Fruit fly (Drosophila melanogaster) whole organism, embryonic: ENCODE measurements around the gene CG6983.
A peak's percentile ranks its signal among the peaks of the same experiment; 100 is the strongest.

Experiments
- Abd-B ChIP-seq: fragments of 200-800 bp; sonication (Bioruptor generic); optimal IDR thresholded peaks from 2 replicates; lab custom pipeline; 2018; ENCODE audit warnings: missing biosample characterization, mild to moderate bottlenecking, missing genetic modification characterization, moderate library complexity
- Atf6 ChIP-seq: fragments of 200-800 bp; sonication (Bioruptor generic); IDR thresholded peaks from 2 replicates; pipeline ENCODE4 v1.3.6; 2022; ENCODE audit warnings: missing biosample characterization, missing genetic modification characterization
- BEAF-32 ChIP-seq: fragments of 200-800 bp; sonication (Bioruptor generic); optimal IDR thresholded peaks from 3 replicates; lab custom pipeline; 2017; ENCODE audit warnings: missing biosample characterization, missing genetic modification characterization, mild to moderate bottlenecking, moderate library complexity, missing genetic modification reagents
- CG10543 ChIP-seq: fragments of 200-800 bp; sonication (Bioruptor generic); optimal IDR thresholded peaks from 3 replicates; lab custom pipeline; 2017; ENCODE audit warnings: missing biosample characterization, mild to moderate bottlenecking, missing genetic modification characterization, moderate library complexity
- CG10959 ChIP-seq: fragments of 200-800 bp; sonication (Bioruptor generic); IDR thresholded peaks from 2 replicates; pipeline ENCODE4 v1.3.6; 2022; ENCODE audit warnings: missing biosample characterization, missing genetic modification characterization
- CG11085 ChIP-seq: fragments of 200-800 bp; sonication (Bioruptor generic); IDR thresholded peaks from 2 replicates; pipeline ENCODE4 v1.3.6; 2022; ENCODE audit warnings: missing biosample characterization, missing genetic modification characterization
- CG11456 ChIP-seq: fragments of 200-800 bp; sonication (Bioruptor generic); IDR thresholded peaks from 3 replicates; pipeline ENCODE4 v1.3.6; 2022; ENCODE audit warnings: missing biosample characterization, missing genetic modification characterization
- CG15269 ChIP-seq: fragments of 200-800 bp; sonication (Bioruptor generic); optimal IDR thresholded peaks from 2 replicates; lab custom pipeline; 2018; ENCODE audit warnings: missing biosample characterization, mild to moderate bottlenecking, missing genetic modification characterization, moderate library complexity
- CG15479 ChIP-seq: fragments of 200-800 bp; sonication (Bioruptor generic); optimal IDR thresholded peaks from 3 replicates; lab custom pipeline; 2019; ENCODE audit warnings: missing biosample characterization, mild to moderate bottlenecking, missing genetic modification characterization, moderate library complexity
- CG1603 ChIP-seq: fragments of 200-800 bp; sonication (Bioruptor generic); optimal IDR thresholded peaks from 2 replicates; lab custom pipeline; 2019; ENCODE audit warnings: missing biosample characterization, mild to moderate bottlenecking, missing genetic modification characterization, moderate library complexity
- CG17912 ChIP-seq: fragments of 200-800 bp; sonication (Bioruptor generic); optimal IDR thresholded peaks from 2 replicates; lab custom pipeline; 2018; ENCODE audit warnings: missing biosample characterization, mild to moderate bottlenecking, missing genetic modification characterization
- CG18599 ChIP-seq: fragments of 200-800 bp; sonication (Bioruptor generic); optimal IDR thresholded peaks from 3 replicates; lab custom pipeline; 2017; ENCODE audit warnings: missing biosample characterization, missing genetic modification characterization, mild to moderate bottlenecking, moderate library complexity, missing genetic modification reagents
- CG2199 ChIP-seq: fragments of 200-800 bp; sonication (Bioruptor generic); IDR thresholded peaks from 3 replicates; pipeline ENCODE4 v1.3.6; 2022; ENCODE audit warnings: missing biosample characterization, missing genetic modification characterization
- CG42726 ChIP-seq: fragments of 200-800 bp; sonication (Bioruptor generic); IDR thresholded peaks from 2 replicates; pipeline ENCODE4 v1.3.6; 2022; ENCODE audit warnings: missing biosample characterization, missing genetic modification characterization; ENCODE audit not compliant: partially characterized antibody
- CG4404 ChIP-seq: fragments of 200-800 bp; sonication (Bioruptor generic); IDR thresholded peaks from 2 replicates; pipeline ENCODE4 v1.3.6; 2022; ENCODE audit warnings: missing biosample characterization, missing genetic modification characterization
- CG6791 ChIP-seq: fragments of 200-800 bp; sonication (Bioruptor generic); IDR thresholded peaks from 3 replicates; pipeline ENCODE4 v1.3.6; 2022; ENCODE audit warnings: missing biosample characterization, missing genetic modification characterization; ENCODE audit not compliant: partially characterized antibody
- Chrac-16 ChIP-seq: fragments of 200-800 bp; sonication (Bioruptor generic); optimal IDR thresholded peaks from 3 replicates; lab custom pipeline; 2016; ENCODE audit warnings: missing biosample characterization, missing genetic modification characterization
- Dbx ChIP-seq: fragments of 200-800 bp; sonication (Bioruptor generic); IDR thresholded peaks from 3 replicates; pipeline ENCODE4 v1.3.6; 2022; ENCODE audit warnings: missing biosample characterization, missing genetic modification characterization
- Doc2 ChIP-seq: fragments of 200-800 bp; sonication (Bioruptor generic); IDR thresholded peaks from 2 replicates; pipeline ENCODE4 v1.3.6; 2022; ENCODE audit warnings: missing biosample characterization, missing genetic modification characterization
- Fer2 ChIP-seq: fragments of 200-800 bp; sonication (Bioruptor generic); optimal IDR thresholded peaks from 2 replicates; lab custom pipeline; 2018; ENCODE audit warnings: missing biosample characterization, mild to moderate bottlenecking, missing genetic modification characterization, moderate library complexity
- GATAe ChIP-seq: fragments of 200-800 bp; sonication (Bioruptor generic); conservative IDR thresholded peaks from 2 replicates; pipeline ENCODE4 v1.3.6; 2022; ENCODE audit warnings: missing biosample characterization, missing genetic modification characterization
- Gug ChIP-seq: fragments of 200-800 bp; sonication (Bioruptor generic); IDR thresholded peaks from 4 replicates; pipeline ENCODE4 v1.3.6; 2022; ENCODE audit warnings: missing biosample characterization, missing genetic modification characterization
- HLH3B ChIP-seq: fragments of 200-800 bp; sonication (Bioruptor generic); IDR thresholded peaks from 2 replicates; pipeline ENCODE4 v1.3.6; 2022; ENCODE audit warnings: missing biosample characterization, missing genetic modification characterization
- HLHmδ ChIP-seq: fragments of 200-800 bp; sonication (Bioruptor generic); optimal IDR thresholded peaks from 2 replicates; lab custom pipeline; 2018; ENCODE audit warnings: missing biosample characterization, mild to moderate bottlenecking, missing genetic modification characterization, moderate library complexity
- Oli ChIP-seq: fragments of 200-800 bp; sonication (Bioruptor generic); optimal IDR thresholded peaks from 2 replicates; lab custom pipeline; 2018; ENCODE audit warnings: missing biosample characterization, mild to moderate bottlenecking, missing genetic modification characterization, moderate library complexity
- Rfx ChIP-seq: fragments of 200-800 bp; sonication (Bioruptor generic); IDR thresholded peaks from 2 replicates; pipeline ENCODE4 v1.3.6; 2022; ENCODE audit warnings: missing biosample characterization, missing genetic modification characterization
- Scr ChIP-seq: fragments of 200-800 bp; sonication (Bioruptor generic); IDR thresholded peaks from 2 replicates; pipeline ENCODE4 v1.3.6; 2022; ENCODE audit warnings: missing biosample characterization, missing genetic modification characterization; ENCODE audit not compliant: partially characterized antibody
- cad ChIP-seq: fragments of >200 bp; optimal IDR thresholded peaks from 2 replicates; lab custom pipeline; 2017; ENCODE audit warnings: missing biosample characterization, missing genetic modification characterization
- cato ChIP-seq: fragments of 200-800 bp; sonication (Bioruptor generic); optimal IDR thresholded peaks from 2 replicates; lab custom pipeline; 2016; ENCODE audit warnings: missing biosample characterization, missing genetic modification characterization, borderline replicate concordance
- chm ChIP-seq: fragments of 200-800 bp; sonication (Bioruptor generic); IDR thresholded peaks from 2 replicates; pipeline ENCODE4 v1.3.6; 2022; ENCODE audit warnings: missing biosample characterization, missing genetic modification characterization
- corto ChIP-seq: fragments of 200-800 bp; sonication (Bioruptor generic); optimal IDR thresholded peaks from 2 replicates; lab custom pipeline; 2016; ENCODE audit warnings: missing biosample characterization, mild to moderate bottlenecking, missing genetic modification characterization, moderate library complexity
- crc ChIP-seq: fragments of 200-800 bp; sonication (Bioruptor generic); optimal IDR thresholded peaks from 2 replicates; lab custom pipeline; 2016; ENCODE audit warnings: missing biosample characterization, missing genetic modification characterization
- dimm ChIP-seq: fragments of 200-800 bp; sonication (Bioruptor generic); IDR thresholded peaks from 2 replicates; pipeline ENCODE4 v1.3.6; 2022; ENCODE audit warnings: missing biosample characterization, missing genetic modification characterization
- exex ChIP-seq: fragments of 200-800 bp; sonication (Bioruptor generic); optimal IDR thresholded peaks from 4 replicates; lab custom pipeline; 2018; ENCODE audit warnings: missing biosample characterization, mild to moderate bottlenecking, missing genetic modification characterization, moderate library complexity
- fd102C ChIP-seq: fragments of 200-800 bp; sonication (Bioruptor generic); optimal IDR thresholded peaks from 2 replicates; lab custom pipeline; 2018; ENCODE audit warnings: missing biosample characterization, mild to moderate bottlenecking, missing genetic modification characterization, moderate library complexity
- gfzf ChIP-seq: fragments of 200-800 bp; sonication (Bioruptor generic); optimal IDR thresholded peaks from 2 replicates; lab custom pipeline; 2016; ENCODE audit warnings: missing biosample characterization, mild to moderate bottlenecking, missing genetic modification characterization, moderate library complexity
- grn ChIP-seq: fragments of 200-800 bp; sonication (Bioruptor generic); optimal IDR thresholded peaks from 3 replicates; lab custom pipeline; 2017; ENCODE audit warnings: missing biosample characterization, missing genetic modification characterization
- h ChIP-seq: fragments of >200 bp; optimal IDR thresholded peaks from 2 replicates; lab custom pipeline; 2017
- ham ChIP-seq: fragments of 200-800 bp; sonication (Bioruptor generic); IDR thresholded peaks from 2 replicates; pipeline ENCODE4 v1.3.6; 2022; ENCODE audit warnings: missing biosample characterization, missing genetic modification characterization
- her ChIP-seq: fragments of 200-800 bp; sonication (Bioruptor generic); optimal IDR thresholded peaks from 2 replicates; lab custom pipeline; 2016; ENCODE audit warnings: missing biosample characterization, missing genetic modification characterization
- maf-S ChIP-seq: fragments of 200-800 bp; sonication (Bioruptor generic); optimal IDR thresholded peaks from 2 replicates; lab custom pipeline; 2016; ENCODE audit warnings: missing biosample characterization, missing genetic modification characterization
- psq ChIP-seq: fragments of 200-800 bp; sonication (Bioruptor generic); optimal IDR thresholded peaks from 2 replicates; lab custom pipeline; 2017; ENCODE audit warnings: missing biosample characterization, missing genetic modification characterization
- run ChIP-seq: fragments of 200-800 bp; sonication (Bioruptor generic); optimal IDR thresholded peaks from 3 replicates; lab custom pipeline; 2018; ENCODE audit warnings: missing biosample characterization, mild to moderate bottlenecking, missing genetic modification characterization
- sens-2 ChIP-seq: fragments of 200-800 bp; sonication (Bioruptor generic); IDR thresholded peaks from 2 replicates; pipeline ENCODE4 v1.3.6; 2022; ENCODE audit warnings: missing biosample characterization, missing genetic modification characterization
- slbo ChIP-seq: fragments of 200-800 bp; sonication (Bioruptor generic); IDR thresholded peaks from 2 replicates; pipeline ENCODE4 v1.3.6; 2022; ENCODE audit warnings: missing biosample characterization, missing genetic modification characterization
- sob ChIP-seq: fragments of 200-800 bp; sonication (Bioruptor generic); IDR thresholded peaks from 2 replicates; pipeline ENCODE4 v1.3.6; 2022; ENCODE audit warnings: missing biosample characterization, missing genetic modification characterization
- vfl ChIP-seq: fragments of 200-800 bp; sonication (Bioruptor generic); optimal IDR thresholded peaks from 2 replicates; lab custom pipeline; 2016; ENCODE audit warnings: missing biosample characterization, missing genetic modification characterization
- vvl ChIP-seq: fragments of 200-800 bp; sonication (Bioruptor generic); IDR thresholded peaks from 2 replicates; pipeline ENCODE4 v1.3.6; 2022; ENCODE audit warnings: missing biosample characterization, missing genetic modification characterization
- zen ChIP-seq: fragments of 200-800 bp; sonication (Bioruptor generic); optimal IDR thresholded peaks from 3 replicates; lab custom pipeline; 2018; ENCODE audit warnings: missing biosample characterization, mild to moderate bottlenecking, missing genetic modification characterization, moderate library complexity

Gene CG6983

dm6 chr3L:8453443-8454360, 4.5 kb upstream of the CG6983 start (continued):
- TF ChIP-seq CG18599 (GFP tag; lab: Kevin White, UChicago) = peak; percentile 23
- TF ChIP-seq HLH3B (GFP tag; lab: Robert Waterston, UW) = no peak
- TF ChIP-seq fd102C (GFP tag; lab: Kevin White, UChicago) = no peak
- no peak for TF ChIP-seq vfl (GFP tag; lab: Kevin White, UChicago)
- TF ChIP-seq sens-2 (GFP tag; lab: Robert Waterston, UW) = no peak
- TF ChIP-seq Doc2 (GFP tag; lab: Robert Waterston, UW) = no peak
- TF ChIP-seq sob = no peak
- TF ChIP-seq BEAF-32 (GFP tag; lab: Kevin White, UChicago) = peak; percentile 48
- TF ChIP-seq crc = no peak
- no peak for TF ChIP-seq CG11085 (GFP tag; lab: Robert Waterston, UW)
- no peak for TF ChIP-seq gfzf (GFP tag; lab: Kevin White, UChicago)
- no peak for TF ChIP-seq CG6791 (GFP tag; lab: Robert Waterston, UW)
- TF ChIP-seq maf-S (GFP tag; lab: Kevin White, UChicago) = no peak
- TF ChIP-seq Scr (GFP tag; lab: Robert Waterston, UW) = peak; percentile 20; the same call in 1 of the 2 replicates
- no peak for TF ChIP-seq CG42726 (GFP tag; lab: Robert Waterston, UW)
- TF ChIP-seq ham (GFP tag; lab: Robert Waterston, UW) = no peak
- TF ChIP-seq h (lab: Kevin White, UChicago) = no peak
- TF ChIP-seq CG17912 (GFP tag; lab: Kevin White, UChicago) = no peak
- peak; percentile 55 for TF ChIP-seq grn (GFP tag; lab: Kevin White, UChicago)
- TF ChIP-seq cad (GFP tag; lab: Kevin White, UChicago) = no peak
- TF ChIP-seq Abd-B (GFP tag; lab: Kevin White, UChicago) = no peak
- TF ChIP-seq dimm (GFP tag; lab: Robert Waterston, UW) = no peak
- no peak for TF ChIP-seq CG11456 (GFP tag; lab: Robert Waterston, UW)
- TF ChIP-seq CG15269 (tag; lab: Kevin White, UChicago) = peak; percentile 20
- TF ChIP-seq chm (GFP tag; lab: Robert Waterston, UW) = no peak
- TF ChIP-seq vvl = no peak
- no peak for TF ChIP-seq Dbx (GFP tag; lab: Robert Waterston, UW)
- TF ChIP-seq cato (GFP tag; lab: Kevin White, UChicago) = no peak

- TF ChIP-seq grn (GFP tag; lab: Kevin White, UChicago) (peak; percentile 51), Oli (no peak), slbo (GFP tag; lab: Robert Waterston, UW) (0 out of 2 replicates have a peak, but pooled peaks have one; percentile 23), HLHmδ (GFP tag; lab: Kevin White, UChicago) (no peak), GATAe (0 out of 2 replicates have a peak, but pooled peaks have one; percentile 18), psq (GFP tag; lab: Kevin White, UChicago) (no peak), CG4404 (GFP tag; lab: Robert Waterston, UW) (no peak), CG2199 (GFP tag; lab: Robert Waterston, UW) (no peak), CG10543 (no peak), zen (peak; percentile 23), corto (GFP tag; lab: Kevin White, UChicago) (no peak), Gug (GFP tag; lab: Robert Waterston, UW) (no peak; the same call in 3 of the 4 replicates), Fer2 (tag; lab: Kevin White, UChicago) (no peak), CG1603 (no peak), Rfx (GFP tag; lab: Robert Waterston, UW) (0 out of 2 replicates have a peak, but pooled peaks have one; percentile 11), Atf6 (GFP tag; lab: Robert Waterston, UW) (peak; percentile 18; the same call in 1 of the 2 replicates), her (no peak), CG10959 (GFP tag; lab: Robert Waterston, UW) (no peak), Chrac-16 (GFP tag; lab: Kevin White, UChicago) (no peak), run (peak; percentile 5), exex (tag; lab: Kevin White, UChicago) (peak; percentile 89), CG15479 (peak; percentile 45)
These were observed 3.8 kb upstream of the CG6983 start for dm6 chr3L:8452986-8453385.
